Fruit fly (Drosophila melanogaster) whole organism, adult: ENCODE data around the gene SPE.

Experiments
- CG11617 ChIP-seq: fragments of 200-800 bp; sonication (Bioruptor generic); optimal IDR thresholded peaks from 2 replicates; lab custom pipeline; 2017; ENCODE audit warnings: mild to moderate bottlenecking, missing biosample characterization, missing genetic modification reagents, missing genetic modification characterization
- CG12768 ChIP-seq: fragments of 200-800 bp; sonication (Bioruptor generic); optimal IDR thresholded peaks from 2 replicates; lab custom pipeline; 2017; ENCODE audit warnings: missing biosample characterization, missing genetic modification characterization, mild to moderate bottlenecking, moderate library complexity, missing genetic modification reagents
- CG14711 ChIP-seq: fragments of 200-800 bp; sonication (Bioruptor generic); optimal IDR thresholded peaks from 2 replicates; lab custom pipeline; 2018; ENCODE audit warnings: missing biosample characterization, mild to moderate bottlenecking, missing genetic modification characterization, moderate library complexity
- CG1620 ChIP-seq: fragments of 200-800 bp; sonication (Bioruptor generic); optimal IDR thresholded peaks from 2 replicates; lab custom pipeline; 2016; ENCODE audit warnings: missing biosample characterization, missing genetic modification characterization
- CG33017 ChIP-seq: fragments of 200-800 bp; sonication (Bioruptor generic); optimal IDR thresholded peaks from 2 replicates; lab custom pipeline; 2018; ENCODE audit warnings: missing biosample characterization, mild to moderate bottlenecking, missing genetic modification characterization, moderate library complexity
- CG5204 ChIP-seq: fragments of 200-800 bp; sonication (Bioruptor generic); optimal IDR thresholded peaks from 2 replicates; lab custom pipeline; 2016; ENCODE audit warnings: missing biosample characterization, missing genetic modification characterization
- CG7045 ChIP-seq: fragments of 200-800 bp; sonication (Bioruptor generic); optimal IDR thresholded peaks from 2 replicates; lab custom pipeline; 2017; ENCODE audit warnings: missing biosample characterization, mild to moderate bottlenecking, missing genetic modification characterization
- CG7101 ChIP-seq: fragments of 200-800 bp; sonication (Bioruptor generic); optimal IDR thresholded peaks from 2 replicates; lab custom pipeline; 2018; ENCODE audit warnings: missing biosample characterization, mild to moderate bottlenecking, missing genetic modification characterization, moderate library complexity
- Clk ChIP-seq: fragments of 200-800 bp; sonication (Bioruptor generic); optimal IDR thresholded peaks from 2 replicates; lab custom pipeline; 2017; ENCODE audit warnings: missing biosample characterization, missing genetic modification characterization
- Crg-1 ChIP-seq: fragments of 200-800 bp; sonication (Bioruptor generic); optimal IDR thresholded peaks from 2 replicates; lab custom pipeline; 2016; ENCODE audit warnings: missing biosample characterization, missing genetic modification characterization
- Hr96 ChIP-seq: fragments of 200-800 bp; sonication (Bioruptor generic); optimal IDR thresholded peaks from 2 replicates; lab custom pipeline; 2016; ENCODE audit warnings: missing biosample characterization, missing genetic modification characterization
- Mnt ChIP-seq: fragments of 200-800 bp; sonication (Bioruptor generic); optimal IDR thresholded peaks from 2 replicates; lab custom pipeline; 2016; ENCODE audit warnings: missing biosample characterization, mild to moderate bottlenecking, missing genetic modification characterization
- bab1 ChIP-seq: fragments of 200-800 bp; sonication (Bioruptor generic); optimal IDR thresholded peaks from 3 replicates; lab custom pipeline; 2019; ENCODE audit warnings: missing biosample characterization, mild to moderate bottlenecking, missing genetic modification characterization, moderate library complexity
- cic ChIP-seq: fragments of 200-800 bp; sonication (Bioruptor generic); optimal IDR thresholded peaks from 2 replicates; lab custom pipeline; 2017; ENCODE audit warnings: missing biosample characterization, mild to moderate bottlenecking, missing genetic modification characterization, moderate library complexity
- cnc ChIP-seq, 2 experiments: fragments of >200 bp; optimal IDR thresholded peaks; 2 replicates each; lab custom pipeline; 2017
- kay ChIP-seq: fragments of 200-800 bp; sonication (Bioruptor generic); peaks from one replicate; lab custom pipeline; 2016; ENCODE audit warnings: missing biosample characterization, missing genetic modification characterization, borderline replicate concordance
- ovo ChIP-seq: fragments of 200-800 bp; sonication (Bioruptor generic); optimal IDR thresholded peaks from 2 replicates; lab custom pipeline; 2016; ENCODE audit warnings: missing biosample characterization, missing genetic modification characterization
- pad ChIP-seq: fragments of 200-800 bp; sonication (Bioruptor generic); optimal IDR thresholded peaks from 3 replicates; lab custom pipeline; 2017; ENCODE audit warnings: missing biosample characterization, missing genetic modification characterization, mild to moderate bottlenecking, moderate library complexity, missing genetic modification reagents
- tj ChIP-seq: fragments of 200-800 bp; sonication (Bioruptor generic); optimal IDR thresholded peaks from 3 replicates; lab custom pipeline; 2017; ENCODE audit warnings: missing biosample characterization, mild to moderate bottlenecking, missing genetic modification characterization, moderate library complexity
- toe ChIP-seq: fragments of 200-800 bp; sonication (Bioruptor generic); optimal IDR thresholded peaks from 2 replicates; lab custom pipeline; 2016; ENCODE audit warnings: missing biosample characterization, missing genetic modification characterization

SPE gene

DNA sequence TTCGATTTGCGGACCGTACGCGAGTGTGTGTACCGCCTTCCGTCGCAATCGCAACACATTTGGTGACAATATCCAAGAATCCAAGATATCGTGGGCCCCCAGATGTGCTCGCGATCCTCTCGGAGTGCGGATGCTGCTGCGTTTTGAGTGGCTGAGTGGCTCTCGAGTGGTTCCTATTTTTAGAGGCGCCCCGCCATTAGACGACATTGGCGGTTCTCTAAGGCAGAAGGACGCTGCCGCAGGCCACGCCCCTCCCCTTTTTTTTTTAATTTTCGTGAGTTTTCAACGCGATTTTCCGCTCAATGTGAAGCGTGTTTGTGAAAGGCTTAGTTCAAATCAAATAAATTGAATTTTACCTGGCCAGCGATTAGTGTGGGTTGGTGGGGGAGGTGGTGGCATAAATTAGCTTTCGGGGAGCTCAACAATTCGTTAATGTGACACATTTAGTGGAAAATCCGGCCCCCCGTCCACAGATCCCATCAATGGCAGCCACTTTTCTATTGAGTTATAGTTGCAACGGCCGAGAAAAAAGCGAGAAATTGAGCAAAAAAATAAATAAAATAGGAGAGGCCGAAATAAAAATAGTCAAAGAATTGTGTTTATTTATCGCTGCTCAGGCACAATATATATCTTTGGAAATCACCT, 32.4 kb downstream of the SPE start, which contains the start of gene nau:
nau (minus strand) TSS at position 61 of the 645 bp plus-strand sequence.
- TF ChIP-seq ovo (GFP tag; lab: Kevin White, UChicago) (no peak), Mnt (GFP tag; lab: Kevin White, UChicago) (no peak), Clk (GFP tag; lab: Kevin White, UChicago) (no peak), CG11617 (GFP tag; lab: Kevin White, UChicago) (no peak), cnc (optimal IDR thresholded peaks at IDR 0.05; lab: Kevin White, UChicago) (no peak), bab1 (GFP tag; lab: Kevin White, UChicago) (no peak), CG1620 (GFP tag; lab: Kevin White, UChicago) (no peak), CG12768 (GFP tag; lab: Kevin White, UChicago) (no peak), tj (GFP tag; lab: Kevin White, UChicago) (no peak), Hr96 (no peak)

DNA sequence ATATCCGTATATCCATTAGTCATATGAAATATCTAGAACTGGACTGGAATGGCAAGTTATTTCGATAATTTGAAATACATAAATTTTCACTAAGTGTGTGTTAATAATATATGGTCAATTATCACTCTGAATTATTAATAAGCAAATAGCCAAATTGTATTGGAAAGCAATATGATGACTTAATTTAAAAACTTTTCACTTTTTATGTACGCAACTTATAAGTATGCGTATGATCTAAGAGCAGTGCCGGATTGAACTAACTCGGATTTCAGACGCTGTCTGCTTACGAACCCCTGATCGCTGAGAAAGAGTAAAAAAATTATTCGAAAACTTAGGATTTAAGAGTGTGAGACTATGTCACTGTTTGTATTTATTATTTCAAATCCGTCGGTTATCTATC, 35.5 kb downstream of the SPE start, which contains the start of gene CG10232:
CG10232 (minus strand) TSS at position 101 of the 400 bp plus-strand sequence.
- no peak for TF ChIP-seq CG14711
- no peak for TF ChIP-seq Mnt (GFP tag; lab: Kevin White, UChicago)
- no peak for TF ChIP-seq Crg-1 (GFP tag; lab: Kevin White, UChicago)
- TF ChIP-seq bab1 (GFP tag; lab: Kevin White, UChicago): no peak
- no peak for TF ChIP-seq Clk (GFP tag; lab: Kevin White, UChicago)
- TF ChIP-seq CG7045 (GFP tag; lab: Kevin White, UChicago): no peak
- no peak for TF ChIP-seq tj (GFP tag; lab: Kevin White, UChicago)

DNA sequence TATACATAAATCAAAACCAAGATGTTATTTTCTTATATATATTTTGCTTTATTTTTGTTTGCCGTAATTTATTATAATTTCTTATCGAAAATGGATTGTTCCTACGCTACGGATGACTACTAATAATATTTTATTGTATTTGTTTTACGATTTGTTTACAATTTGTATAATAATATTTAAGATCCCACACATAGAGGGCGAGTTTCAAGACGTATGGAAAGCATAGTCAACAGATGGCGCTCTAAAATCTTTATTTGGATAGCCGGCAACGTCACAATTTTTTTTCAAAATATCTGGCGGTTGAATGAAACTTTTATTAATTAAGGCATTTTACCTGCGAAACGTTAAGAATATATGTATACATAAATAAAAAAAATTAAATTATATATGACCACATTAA, 35.9 kb downstream of the SPE start:
- TF ChIP-seq CG33017 (tag; lab: Kevin White, UChicago) (peak; percentile 12), cnc (optimal IDR thresholded peaks at IDR 0.05; lab: Kevin White, UChicago) (no peak), CG14711 (no peak), Clk (GFP tag; lab: Kevin White, UChicago) (no peak), tj (GFP tag; lab: Kevin White, UChicago) (no peak), CG11617 (GFP tag; lab: Kevin White, UChicago) (no peak), CG7101 (tag; lab: Kevin White, UChicago) (peak; percentile 58), cic (GFP tag; lab: Kevin White, UChicago) (peak; percentile 25), Hr96 (peak; percentile 36), toe (GFP tag; lab: Kevin White, UChicago) (peak; percentile 58), CG12768 (GFP tag; lab: Kevin White, UChicago) (no peak), Crg-1 (GFP tag; lab: Kevin White, UChicago) (peak; percentile 35), Mnt (GFP tag; lab: Kevin White, UChicago) (peak; percentile 35), kay (GFP tag; lab: Kevin White, UChicago) (peak; percentile 83), pad (GFP tag; lab: Kevin White, UChicago) (no peak), bab1 (GFP tag; lab: Kevin White, UChicago) (peak; percentile 78), CG5204 (no peak), ovo (GFP tag; lab: Kevin White, UChicago) (no peak), CG1620 (GFP tag; lab: Kevin White, UChicago) (peak; percentile 60), CG7045 (GFP tag; lab: Kevin White, UChicago) (peak; percentile 30)

DNA sequence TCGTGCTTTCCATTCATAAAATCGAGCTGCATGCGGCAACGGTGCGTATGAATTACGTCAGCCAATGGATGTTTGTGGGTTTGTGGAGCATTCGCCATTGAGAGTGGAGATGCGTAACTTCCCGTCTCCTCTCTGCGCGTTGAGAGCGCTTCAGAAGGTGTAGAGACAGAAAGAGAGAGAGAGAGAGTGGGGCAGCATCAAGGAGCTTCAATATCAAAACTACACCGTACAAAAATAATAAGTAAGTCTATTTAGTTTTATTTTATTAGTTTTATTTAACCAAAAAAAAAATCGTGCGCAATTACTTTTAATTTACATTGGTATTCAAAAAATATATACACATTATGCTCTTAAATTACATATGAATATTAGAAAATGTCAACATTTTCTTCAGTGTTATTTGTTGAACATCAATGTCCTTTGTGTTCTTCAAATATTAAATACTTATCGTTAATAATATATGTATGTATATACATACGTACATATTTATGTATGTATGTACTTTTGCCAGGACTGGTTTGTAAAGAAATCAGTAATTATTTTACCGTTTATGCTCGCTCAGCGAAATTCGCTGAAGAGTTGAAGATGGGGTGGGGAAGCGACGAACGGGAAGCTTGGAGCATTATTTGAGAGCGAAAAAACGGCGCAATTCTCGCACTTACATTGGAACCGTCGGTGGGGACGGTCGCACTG, 36.8 kb downstream of the SPE start, which contains the start of gene CG10365:
CG10365 (plus strand) TSS at position 652 of the 693 bp plus-strand sequence.
- TF ChIP-seq Mnt (GFP tag; lab: Kevin White, UChicago): no peak
- peak; percentile 83 for TF ChIP-seq CG14711
- peak; percentile 27 for TF ChIP-seq CG5204
- TF ChIP-seq CG7045 (GFP tag; lab: Kevin White, UChicago): peak; percentile 73
- no peak for TF ChIP-seq ovo (GFP tag; lab: Kevin White, UChicago)
- TF ChIP-seq CG7101 (tag; lab: Kevin White, UChicago): peak; percentile 78
- peak; percentile 98 for TF ChIP-seq tj (GFP tag; lab: Kevin White, UChicago)
- no peak for TF ChIP-seq CG12768 (GFP tag; lab: Kevin White, UChicago)
- no peak for TF ChIP-seq cnc (optimal IDR thresholded peaks at IDR 0.05; lab: Kevin White, UChicago)
- peak; percentile 81 for TF ChIP-seq kay (GFP tag; lab: Kevin White, UChicago)
- no peak for TF ChIP-seq CG11617 (GFP tag; lab: Kevin White, UChicago)
- peak; percentile 83 for TF ChIP-seq CG33017 (tag; lab: Kevin White, UChicago)
- TF ChIP-seq pad (GFP tag; lab: Kevin White, UChicago): peak; percentile 98
- no peak for TF ChIP-seq cic (GFP tag; lab: Kevin White, UChicago)

DNA sequence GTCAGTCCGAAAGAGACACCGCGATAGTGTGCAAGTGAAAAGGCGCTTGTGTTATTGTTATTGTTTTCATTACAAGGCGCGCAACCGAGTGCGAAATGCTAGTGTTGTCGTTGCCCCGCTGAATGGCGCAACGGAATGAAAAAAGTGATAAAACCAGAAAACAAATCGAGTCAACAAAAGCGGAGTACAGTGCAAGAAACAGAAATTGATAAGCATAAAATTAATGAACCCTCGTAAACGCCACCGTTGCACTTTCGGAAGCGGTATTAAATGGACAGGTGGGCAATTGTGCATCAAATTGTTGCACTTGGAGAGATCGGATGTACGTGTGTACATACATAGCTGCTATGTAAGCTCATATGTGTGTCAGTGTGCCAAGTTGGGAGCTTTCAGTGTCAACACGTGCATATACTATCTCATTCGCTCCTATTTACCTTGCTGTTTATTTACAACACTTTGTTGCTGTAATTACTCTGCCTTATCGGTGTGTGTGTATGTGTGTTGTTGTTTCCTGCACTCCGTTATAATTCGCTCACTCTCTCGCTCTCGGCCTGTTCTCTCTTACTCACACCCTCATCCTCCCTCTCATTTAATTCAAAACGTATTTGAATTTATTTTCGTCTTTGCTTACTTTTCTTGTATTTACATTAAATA, 37.5 kb downstream of the SPE start:
- TF ChIP-seq CG14711 (no peak), CG7101 (tag; lab: Kevin White, UChicago) (peak; percentile 77), CG5204 (peak; percentile 11), CG7045 (GFP tag; lab: Kevin White, UChicago) (peak; percentile 80), bab1 (GFP tag; lab: Kevin White, UChicago) (peak; percentile 4), CG11617 (GFP tag; lab: Kevin White, UChicago) (peak; percentile 79), CG33017 (tag; lab: Kevin White, UChicago) (peak; percentile 72), Mnt (GFP tag; lab: Kevin White, UChicago) (peak; percentile 91), Hr96 (peak; percentile 65), Crg-1 (GFP tag; lab: Kevin White, UChicago) (peak; percentile 92), cnc (optimal IDR thresholded peaks at IDR 0.05; lab: Kevin White, UChicago) (no peak), toe (GFP tag; lab: Kevin White, UChicago) (peak; percentile 54), CG12768 (GFP tag; lab: Kevin White, UChicago) (peak; percentile 55), pad (GFP tag; lab: Kevin White, UChicago) (peak; percentile 89), cic (GFP tag; lab: Kevin White, UChicago) (peak; percentile 99), CG1620 (GFP tag; lab: Kevin White, UChicago) (no peak), kay (GFP tag; lab: Kevin White, UChicago) (peak; percentile 98), ovo (GFP tag; lab: Kevin White, UChicago) (peak; percentile 94), tj (GFP tag; lab: Kevin White, UChicago) (peak; percentile 88), Clk (GFP tag; lab: Kevin White, UChicago) (peak; percentile 81)
